Worm (Caenorhabditis elegans): ENCODE results near the gene F21H7.5.

- TF ChIP-seq elt-3 (tag; optimal IDR thresholded peaks at IDR 0.05) (no peak), zag-1 (tag; optimal IDR thresholded peaks at IDR 0.05) (no peak), unc-62 (GFP tag; optimal IDR thresholded peaks at IDR 0.05) (no peak), fos-1 (tag; optimal IDR thresholded peaks at IDR 0.05) (no peak), ztf-11 (tag; optimal IDR thresholded peaks at IDR 0.05) (no peak), ztf-1 (GFP tag; conservative IDR thresholded peaks at IDR 0.05) (no peak), aly-2 (tag; optimal IDR thresholded peaks at IDR 0.05) (no peak), nhr-21 (tag; optimal IDR thresholded peaks at IDR 0.05) (no peak), ama-1 (optimal IDR thresholded peaks at IDR 0.05) (no peak), nhr-237 (tag; optimal IDR thresholded peaks at IDR 0.05) (no peak), blmp-1 (tag; optimal IDR thresholded peaks at IDR 0.05; ENCODE audit: insufficient read depth) (no peak)
Observed at ce11 chrV:16220020-16220419, 17.3 kb upstream of the F21H7.5 start.

Measured in whole organism, L2 larva.